Worm (Caenorhabditis elegans): Measurements from ENCODE around the gene F41B4.3.
A peak's percentile ranks its signal among the peaks of the same experiment; 100 is the strongest.

ce11 chrX:6840670-6841308 lies 4.9 kb upstream of the F41B4.3 start, which contains the start of the genes glr-6 and asg-2:
- TF ChIP-seq C17E4.6 (GFP tag; IDR thresholded peaks at IDR 0.05) = no peak
- TF ChIP-seq nfya-2 (GFP tag; IDR thresholded peaks at IDR 0.05) = no peak
- TF ChIP-seq sea-2 (GFP tag; IDR thresholded peaks at IDR 0.05) = no peak
- peak; percentile 67; the same call in 1 of the 2 replicates for TF ChIP-seq aptf-2 (GFP tag; conservative IDR thresholded peaks at IDR 0.05)
- TF ChIP-seq ama-1 (optimal IDR thresholded peaks at IDR 0.05) = no peak
- TF ChIP-seq ama-1 (GFP tag; optimal IDR thresholded peaks at IDR 0.05) = no peak
- no peak for TF ChIP-seq cebp-1 (GFP tag; IDR thresholded peaks at IDR 0.05)
- peak; percentile 64 for TF ChIP-seq cebp-1 (tag; optimal IDR thresholded peaks at IDR 0.05)
- peak; percentile 61 for TF ChIP-seq rcor-1 (GFP tag; IDR thresholded peaks at IDR 0.05)
- no peak for TF ChIP-seq lsl-1 (GFP tag; optimal IDR thresholded peaks at IDR 0.05)
- TF ChIP-seq ets-4 (GFP tag; optimal IDR thresholded peaks at IDR 0.05) = no peak
- TF ChIP-seq unc-62 (GFP tag; optimal IDR thresholded peaks at IDR 0.05) = no peak
- TF ChIP-seq ceh-91 (GFP tag; IDR thresholded peaks at IDR 0.05) = no peak
- no peak for TF ChIP-seq athp-1 (tag; optimal IDR thresholded peaks at IDR 0.05)
- TF ChIP-seq ztf-26 (tag; optimal IDR thresholded peaks at IDR 0.05) = no peak
- no peak for TF ChIP-seq F39B2.1 (GFP tag; IDR thresholded peaks at IDR 0.05)

Measured in whole organism, young adult.